Worm (Caenorhabditis elegans): ENCODE results near the gene lon-1.

DNA sequence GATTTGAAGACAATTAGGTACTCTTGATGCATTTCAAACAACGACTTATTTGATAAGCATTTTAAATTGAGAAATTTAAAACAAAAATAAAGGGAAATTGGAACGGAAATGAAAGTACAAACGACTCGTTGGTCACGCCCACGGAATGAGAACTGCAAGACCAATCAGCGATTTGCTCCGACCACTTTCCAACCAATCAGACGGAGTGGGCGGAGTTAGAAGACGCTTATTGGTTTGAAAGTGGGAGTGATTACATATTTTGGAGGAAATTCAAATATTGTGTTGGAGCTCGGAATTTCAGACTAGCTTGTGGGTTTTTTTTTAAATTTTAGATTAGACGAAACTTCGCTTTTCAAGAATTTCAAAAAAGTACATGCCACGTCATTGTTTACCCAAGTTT is 5.2 kb upstream of the lon-1 start:
- TF ChIP-seq sox-4 (tag; optimal IDR thresholded peaks at IDR 0.05) (no peak), ceh-31 (tag; optimal IDR thresholded peaks at IDR 0.05) (no peak), hlh-30 (tag; optimal IDR thresholded peaks at IDR 0.05; ENCODE audit: insufficient read depth) (no peak), rnt-1 (tag; optimal IDR thresholded peaks at IDR 0.05) (no peak), ceh-9 (tag; optimal IDR thresholded peaks at IDR 0.05) (no peak), ceh-2 (tag; optimal IDR thresholded peaks at IDR 0.05) (no peak), ceh-14 (tag; optimal IDR thresholded peaks at IDR 0.05) (no peak), F13H6.1 (tag; optimal IDR thresholded peaks at IDR 0.05) (no peak), pax-1 (tag; optimal IDR thresholded peaks at IDR 0.05) (no peak), unc-86 (tag; optimal IDR thresholded peaks at IDR 0.05) (no peak), ceh-6 (GFP tag; optimal IDR thresholded peaks at IDR 0.05) (no peak), pag-3 (tag; optimal IDR thresholded peaks at IDR 0.05; ENCODE audit: borderline replicate concordance) (no peak), zip-5 (tag; optimal IDR thresholded peaks at IDR 0.05) (no peak)
